Fruit fly (Drosophila melanogaster) whole organism, embryonic: ENCODE data around the gene CG43407.

Source experiments
- CG10366 ChIP-seq: fragments of 200-800 bp; sonication (Bioruptor generic); IDR thresholded peaks from 2 replicates; pipeline ENCODE4 v1.3.6; 2022; ENCODE audit warnings: missing biosample characterization, missing genetic modification characterization
- CG10431 ChIP-seq: fragments of 200-800 bp; sonication (Bioruptor generic); optimal IDR thresholded peaks from 3 replicates; lab custom pipeline; 2018; ENCODE audit warnings: missing biosample characterization, mild to moderate bottlenecking, missing genetic modification characterization
- CG11085 ChIP-seq: fragments of 200-800 bp; sonication (Bioruptor generic); IDR thresholded peaks from 2 replicates; pipeline ENCODE4 v1.3.6; 2022; ENCODE audit warnings: missing biosample characterization, missing genetic modification characterization
- CG11696 ChIP-seq: fragments of 200-800 bp; sonication (Bioruptor generic); IDR thresholded peaks from 2 replicates; pipeline ENCODE4 v1.3.6; 2022; ENCODE audit warnings: missing biosample characterization, missing genetic modification characterization
- CG12155 ChIP-seq: fragments of 200-800 bp; sonication (Bioruptor generic); optimal IDR thresholded peaks from 3 replicates; lab custom pipeline; 2016; ENCODE audit warnings: missing biosample characterization, missing genetic modification characterization
- CG12659 ChIP-seq: fragments of 200-800 bp; sonication (Bioruptor generic); optimal IDR thresholded peaks from 3 replicates; lab custom pipeline; 2017; ENCODE audit warnings: mild to moderate bottlenecking, missing biosample characterization, missing genetic modification reagents, missing genetic modification characterization
- CG13296 ChIP-seq: fragments of 200-800 bp; sonication (Bioruptor generic); optimal IDR thresholded peaks from 3 replicates; lab custom pipeline; 2018; ENCODE audit warnings: missing biosample characterization, mild to moderate bottlenecking, missing genetic modification characterization
- CG14667 ChIP-seq: fragments of 200-800 bp; sonication (Bioruptor generic); IDR thresholded peaks from 2 replicates; pipeline ENCODE4 v1.3.6; 2022; ENCODE audit warnings: missing biosample characterization, missing genetic modification characterization
- CG17359 ChIP-seq: fragments of 200-800 bp; sonication (Bioruptor generic); optimal IDR thresholded peaks from 3 replicates; lab custom pipeline; 2018; ENCODE audit warnings: missing biosample characterization, mild to moderate bottlenecking, missing genetic modification characterization, moderate library complexity
- CG17568 ChIP-seq: fragments of 200-800 bp; sonication (Bioruptor generic); optimal IDR thresholded peaks from 2 replicates; lab custom pipeline; 2018; ENCODE audit warnings: missing biosample characterization, mild to moderate bottlenecking, missing genetic modification characterization, moderate library complexity
- CG2116 ChIP-seq: fragments of 200-800 bp; sonication (Bioruptor generic); optimal IDR thresholded peaks from 3 replicates; lab custom pipeline; 2018; ENCODE audit warnings: missing biosample characterization, mild to moderate bottlenecking, missing genetic modification characterization
- CG2202 ChIP-seq: fragments of 200-800 bp; sonication (Bioruptor generic); optimal IDR thresholded peaks from 2 replicates; lab custom pipeline; 2018; ENCODE audit warnings: missing biosample characterization, mild to moderate bottlenecking, missing genetic modification characterization
- CG2712 ChIP-seq: fragments of 200-800 bp; optimal IDR thresholded peaks from 3 replicates; lab custom pipeline; 2019; ENCODE audit warnings: missing biosample characterization, mild to moderate bottlenecking, missing genetic modification characterization, moderate library complexity
- CG2889 ChIP-seq: fragments of 200-800 bp; sonication (Bioruptor generic); IDR thresholded peaks from 3 replicates; pipeline ENCODE4 v1.3.6; 2022; ENCODE audit warnings: missing biosample characterization, missing genetic modification characterization
- CG31441 ChIP-seq: fragments of 200-800 bp; sonication (Bioruptor generic); IDR thresholded peaks from 2 replicates; pipeline ENCODE4 v1.3.6; 2022; ENCODE audit warnings: missing biosample characterization, missing genetic modification characterization
- CG33557 ChIP-seq: fragments of 200-800 bp; sonication (Bioruptor generic); optimal IDR thresholded peaks from 2 replicates; lab custom pipeline; 2019; ENCODE audit warnings: missing biosample characterization, mild to moderate bottlenecking, missing genetic modification characterization, moderate library complexity
- CG4707 ChIP-seq: fragments of 200-800 bp; sonication (Bioruptor generic); optimal IDR thresholded peaks from 2 replicates; lab custom pipeline; 2018; ENCODE audit warnings: missing biosample characterization, mild to moderate bottlenecking, missing genetic modification characterization, moderate library complexity
- CG6272 ChIP-seq: fragments of 200-800 bp; sonication (Bioruptor generic); IDR thresholded peaks from 2 replicates; pipeline ENCODE4 v1.3.6; 2022; ENCODE audit warnings: missing biosample characterization, missing genetic modification characterization
- CG7357 ChIP-seq: fragments of 200-800 bp; sonication (Bioruptor generic); IDR thresholded peaks from 3 replicates; pipeline ENCODE4 v1.3.6; 2022; ENCODE audit warnings: missing biosample characterization, missing genetic modification characterization
- CG8944 ChIP-seq: fragments of 200-800 bp; sonication (Bioruptor generic); optimal IDR thresholded peaks from 3 replicates; lab custom pipeline; 2016; ENCODE audit warnings: missing biosample characterization, missing genetic modification characterization
- CG9215 ChIP-seq: fragments of 200-800 bp; sonication (Bioruptor generic); IDR thresholded peaks from 2 replicates; pipeline ENCODE4 v1.3.6; 2022; ENCODE audit warnings: missing biosample characterization, missing genetic modification characterization
- CoRest ChIP-seq: fragments of 200-800 bp; sonication (Bioruptor generic); optimal IDR thresholded peaks from 3 replicates; lab custom pipeline; 2018; ENCODE audit warnings: missing biosample characterization, mild to moderate bottlenecking, missing genetic modification characterization, moderate library complexity
- Doc3 ChIP-seq: fragments of 200-800 bp; sonication (Bioruptor generic); IDR thresholded peaks from 3 replicates; pipeline ENCODE4 v1.3.6; 2022; ENCODE audit warnings: missing biosample characterization, missing genetic modification characterization; ENCODE audit not compliant: partially characterized antibody
- Gsc ChIP-seq: fragments of 200-800 bp; sonication (Bioruptor generic); IDR thresholded peaks from 2 replicates; pipeline ENCODE4 v1.3.6; 2022; ENCODE audit warnings: missing biosample characterization, missing genetic modification characterization
- HLH4C ChIP-seq: fragments of 200-800 bp; sonication (Bioruptor generic); IDR thresholded peaks from 3 replicates; pipeline ENCODE4 v1.3.6; 2022; ENCODE audit warnings: missing biosample characterization, missing genetic modification characterization; ENCODE audit not compliant: partially characterized antibody
- Hr3 ChIP-seq: fragments of 200-800 bp; sonication (Bioruptor generic); optimal IDR thresholded peaks from 3 replicates; lab custom pipeline; 2016; ENCODE audit warnings: missing biosample characterization, missing genetic modification characterization
- Hr78 ChIP-seq, 2 experiments: fragments of 200-800 bp in 1 of 2; fragments of >200 bp in 1 of 2; sonication (Bioruptor generic) in 1 of 2; optimal IDR thresholded peaks; 2 replicates each; lab custom pipeline; 2017 to 2019; ENCODE audit warnings: missing biosample characterization in 2 of 2, missing genetic modification characterization in 2 of 2, mild to moderate bottlenecking in 1 of 2, moderate library complexity in 1 of 2
- MESR4 ChIP-seq: fragments of 200-800 bp; sonication (Bioruptor generic); optimal IDR thresholded peaks from 2 replicates; lab custom pipeline; 2018; ENCODE audit warnings: missing biosample characterization, mild to moderate bottlenecking, missing genetic modification characterization, moderate library complexity
- Max ChIP-seq: fragments of 200-800 bp; sonication (Bioruptor generic); optimal IDR thresholded peaks from 2 replicates; lab custom pipeline; 2016; ENCODE audit warnings: missing biosample characterization, mild to moderate bottlenecking, missing genetic modification characterization
- Neu2 ChIP-seq: fragments of 200-800 bp; sonication (Bioruptor generic); optimal IDR thresholded peaks from 3 replicates; lab custom pipeline; 2016; ENCODE audit warnings: missing biosample characterization, missing genetic modification characterization, borderline replicate concordance
- Nf-YB ChIP-seq: fragments of 200-800 bp; sonication (Bioruptor generic); optimal IDR thresholded peaks from 3 replicates; lab custom pipeline; 2019; ENCODE audit warnings: missing biosample characterization, mild to moderate bottlenecking, missing genetic modification characterization, moderate library complexity
- Opbp ChIP-seq: fragments of 200-800 bp; sonication (Bioruptor generic); IDR thresholded peaks from 3 replicates; pipeline ENCODE4 v1.3.6; 2022; ENCODE audit warnings: missing biosample characterization, missing genetic modification characterization; ENCODE audit not compliant: partially characterized antibody
- Poxn ChIP-seq: fragments of 200-800 bp; sonication (Bioruptor generic); IDR thresholded peaks from 2 replicates; pipeline ENCODE4 v1.3.6; 2022; ENCODE audit warnings: missing biosample characterization, missing genetic modification characterization
- Scr ChIP-seq: fragments of 200-800 bp; sonication (Bioruptor generic); IDR thresholded peaks from 2 replicates; pipeline ENCODE4 v1.3.6; 2022; ENCODE audit warnings: missing biosample characterization, missing genetic modification characterization; ENCODE audit not compliant: partially characterized antibody
- Stat92E ChIP-seq, 3 experiments: fragments of >200 bp in 2 of 3; fragments of 200-800 bp in 1 of 3; sonication (Bioruptor generic) in 1 of 3; optimal IDR thresholded peaks; 2 replicates each; lab custom pipeline; 2017 to 2019; ENCODE audit warnings: missing biosample characterization in 3 of 3, missing genetic modification characterization in 3 of 3, mild to moderate bottlenecking in 1 of 3, moderate library complexity in 1 of 3
- ash1 ChIP-seq: fragments of 200-800 bp; sonication (Bioruptor generic); optimal IDR thresholded peaks from 2 replicates; lab custom pipeline; 2018; ENCODE audit warnings: missing biosample characterization, mild to moderate bottlenecking, missing genetic modification characterization
- az2 ChIP-seq: fragments of 200-800 bp; sonication (Bioruptor generic); optimal IDR thresholded peaks from 3 replicates; lab custom pipeline; 2016; ENCODE audit warnings: missing biosample characterization, missing genetic modification characterization
- btn ChIP-seq: fragments of 200-800 bp; sonication (Bioruptor generic); optimal IDR thresholded peaks from 2 replicates; lab custom pipeline; 2016; ENCODE audit warnings: missing biosample characterization, missing genetic modification characterization
- chm ChIP-seq: fragments of 200-800 bp; sonication (Bioruptor generic); IDR thresholded peaks from 2 replicates; pipeline ENCODE4 v1.3.6; 2022; ENCODE audit warnings: missing biosample characterization, missing genetic modification characterization
- croc ChIP-seq: fragments of 200-800 bp; sonication (Bioruptor generic); conservative IDR thresholded peaks from 3 replicates; pipeline ENCODE4 v1.3.6; 2022; ENCODE audit warnings: missing biosample characterization, missing genetic modification characterization
- dan ChIP-seq: fragments of 200-800 bp; sonication (Bioruptor generic); IDR thresholded peaks from 2 replicates; pipeline ENCODE4 v1.3.6; 2022; ENCODE audit warnings: missing biosample characterization, missing genetic modification characterization
- lmd ChIP-seq: fragments of 200-800 bp; sonication (Bioruptor generic); IDR thresholded peaks from 2 replicates; pipeline ENCODE4 v1.3.6; 2022; ENCODE audit warnings: missing biosample characterization, missing genetic modification characterization
- nmo ChIP-seq: fragments of 200-800 bp; sonication (Bioruptor generic); optimal IDR thresholded peaks from 2 replicates; lab custom pipeline; 2018; ENCODE audit warnings: missing biosample characterization, mild to moderate bottlenecking, missing genetic modification characterization, moderate library complexity
- pho ChIP-seq: fragments of 200-800 bp; sonication (Bioruptor generic); optimal IDR thresholded peaks from 2 replicates; lab custom pipeline; 2016; ENCODE audit warnings: missing biosample characterization, missing genetic modification characterization
- psq ChIP-seq: fragments of 200-800 bp; sonication (Bioruptor generic); optimal IDR thresholded peaks from 2 replicates; lab custom pipeline; 2017; ENCODE audit warnings: missing biosample characterization, missing genetic modification characterization
- run ChIP-seq: fragments of 200-800 bp; sonication (Bioruptor generic); optimal IDR thresholded peaks from 3 replicates; lab custom pipeline; 2018; ENCODE audit warnings: missing biosample characterization, mild to moderate bottlenecking, missing genetic modification characterization
- seq ChIP-seq: fragments of 200-800 bp; sonication (Bioruptor generic); IDR thresholded peaks from 2 replicates; pipeline ENCODE4 v1.3.6; 2022; ENCODE audit warnings: missing biosample characterization, missing genetic modification characterization
- sna ChIP-seq: fragments of 200-800 bp; sonication (Bioruptor generic); IDR thresholded peaks from 2 replicates; pipeline ENCODE4 v1.3.6; 2022; ENCODE audit warnings: missing biosample characterization, missing genetic modification characterization; ENCODE audit not compliant: partially characterized antibody
- yki ChIP-seq: fragments of >200 bp; optimal IDR thresholded peaks from 3 replicates; lab custom pipeline; 2018

CG43407 gene

DNA sequence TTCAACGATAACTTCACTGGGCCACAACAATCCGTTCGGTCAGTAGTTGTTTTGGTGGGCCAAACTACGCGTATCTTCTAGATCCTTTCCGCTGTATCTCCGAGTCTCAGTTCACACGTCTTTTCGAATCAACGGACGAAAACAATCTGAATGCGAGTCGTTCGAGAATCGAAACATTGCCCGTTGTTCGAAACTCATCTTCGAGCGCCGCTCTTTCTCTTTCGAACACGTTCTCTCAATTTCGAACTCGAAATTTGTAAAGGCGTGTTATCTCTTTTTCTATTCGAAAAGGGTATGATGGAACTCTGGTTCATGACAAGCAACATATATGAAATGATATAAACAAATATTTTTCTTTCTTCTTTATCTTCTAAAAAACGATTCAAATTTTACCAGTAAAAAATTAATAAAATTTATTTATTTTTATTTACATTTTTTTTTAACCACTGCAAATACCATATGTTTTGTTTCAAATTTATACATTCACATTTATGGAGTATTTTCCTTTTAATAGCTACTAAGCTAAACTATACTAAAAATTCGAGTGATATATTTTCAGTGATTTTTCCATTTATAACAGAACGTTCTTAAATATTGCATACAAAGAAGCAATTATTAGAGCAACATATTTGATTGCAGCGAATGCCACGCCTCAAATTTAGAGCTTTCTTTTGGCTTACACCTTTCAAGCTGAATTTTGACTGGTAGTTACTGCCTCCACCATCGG, 7.7 kb downstream of the CG43407 start, which contains the start of gene nkd (continued):
- TF ChIP-seq CG10366 (GFP tag; lab: Robert Waterston, UW) (peak; percentile 90), CG2712 (tag; lab: Kevin White, UChicago) (peak; percentile 96), CG17568 (GFP tag; lab: Kevin White, UChicago) (peak; percentile 82), CoRest (peak; percentile 92), CG11085 (GFP tag; lab: Robert Waterston, UW) (peak; percentile 82), CG13296 (GFP tag; lab: Kevin White, UChicago) (peak; percentile 88), Scr (GFP tag; lab: Robert Waterston, UW) (peak; percentile 44), Nf-YB (GFP tag; lab: Kevin White, UChicago) (peak; percentile 79), seq (peak; percentile 88), az2 (peak; percentile 93), btn (GFP tag; lab: Kevin White, UChicago) (no peak), Doc3 (GFP tag; lab: Robert Waterston, UW) (no peak), CG14667 (GFP tag; lab: Robert Waterston, UW) (peak; percentile 82), Gsc (GFP tag; lab: Robert Waterston, UW) (no peak), sna (GFP tag; lab: Robert Waterston, UW) (no peak), yki (lab: Kevin White, UChicago) (no peak), Poxn (GFP tag; lab: Robert Waterston, UW) (peak; percentile 7; the same call in 1 of the 2 replicates), HLH4C (GFP tag; lab: Robert Waterston, UW) (peak; percentile 9; the same call in 2 of the 3 replicates), CG4707 (GFP tag; lab: Kevin White, UChicago) (peak; percentile 79), CG8944 (GFP tag; lab: Kevin White, UChicago) (peak; percentile 40), dan (GFP tag; lab: Robert Waterston, UW) (no peak), psq (GFP tag; lab: Kevin White, UChicago) (peak; percentile 69), pho (GFP tag; lab: Kevin White, UChicago) (peak; percentile 40), CG2202 (tag; lab: Kevin White, UChicago) (peak; percentile 69), CG2889 (peak; percentile 81), CG10431 (GFP tag; lab: Kevin White, UChicago) (peak; percentile 63), CG33557 (GFP tag; lab: Kevin White, UChicago) (peak; percentile 89), run (tag; lab: Kevin White, UChicago) (peak; percentile 84), CG12659 (GFP tag; lab: Kevin White, UChicago) (peak; percentile 90), Hr3 (GFP tag; lab: Kevin White, UChicago) (peak; percentile 91), Stat92E (GFP tag; optimal IDR thresholded peaks at IDR 0.05; lab: Kevin White, UChicago) (peak in 1 of 3 experiments; percentile 71), ash1 (GFP tag; lab: Kevin White, UChicago) (peak; percentile 62), CG9215 (GFP tag; lab: Robert Waterston, UW) (peak; percentile 73), CG7357 (GFP tag; lab: Robert Waterston, UW) (peak; percentile 65; the same call in 1 of the 3 replicates), Max (GFP tag; lab: Kevin White, UChicago) (peak; percentile 54), Hr78 (GFP tag; optimal IDR thresholded peaks at IDR 0.05; lab: Kevin White, UChicago) (peak in 1 of 2 experiments; percentile 76), lmd (GFP tag; lab: Robert Waterston, UW) (peak; percentile 86), CG6272 (GFP tag; lab: Robert Waterston, UW) (peak; percentile 62), croc (GFP tag; lab: Robert Waterston, UW) (peak; percentile 64), CG31441 (GFP tag; lab: Robert Waterston, UW) (peak; percentile 97), CG11696 (GFP tag; lab: Robert Waterston, UW) (peak; percentile 84), nmo (GFP tag; lab: Kevin White, UChicago) (peak; percentile 92), MESR4 (GFP tag; lab: Kevin White, UChicago) (peak; percentile 25), CG12155 (GFP tag; lab: Kevin White, UChicago) (peak; percentile 89), chm (peak; percentile 95), Neu2 (GFP tag; lab: Kevin White, UChicago) (no peak), Opbp (no peak; the same call in 2 of the 3 replicates), CG2116 (GFP tag; lab: Kevin White, UChicago) (peak; percentile 66), CG17359 (tag; lab: Kevin White, UChicago) (peak; percentile 94)
